Worm (Caenorhabditis elegans) whole organism, L4 larva: ENCODE results near the gene ndua-7.

Source experiments
- dmd-6 ChIP-seq: fragments of 200-800 bp; sonication (Bioruptor generic); IDR thresholded peaks from 2 replicates; pipeline ENCODE4 v1.3.6; 2022; ENCODE audit warnings: missing genetic modification reagents, missing genetic modification characterization, missing compliant biosample characterization
- egl-27 ChIP-seq: sonication (generic microtip); optimal IDR thresholded peaks from 3 replicates; lab custom pipeline; 2017; ENCODE audit warnings: missing biosample characterization, missing genetic modification reagents, missing genetic modification characterization
- fkh-10 ChIP-seq: fragments of 150-350 bp; optimal IDR thresholded peaks from 2 replicates; lab custom pipeline; 2014; ENCODE audit warnings: missing biosample characterization, missing genetic modification reagents, missing genetic modification characterization
- nhr-42 ChIP-seq: fragments of 200-800 bp; sonication (Bioruptor generic); IDR thresholded peaks from 2 replicates; pipeline ENCODE4 v1.3.6; 2022; ENCODE audit warnings: missing genetic modification characterization, missing compliant biosample characterization
- pha-4 ChIP-seq, 2 experiments: fragments of 150-350 bp in 1 of 2; fragments of 200-800 bp in 1 of 2; sonication (Bioruptor generic) in 1 of 2; IDR thresholded peaks in 1 of 2; optimal IDR thresholded peaks in 1 of 2; 2 replicates each; pipeline versions ENCODE4 v1.3.6 to Lab custom; 2014 to 2022; ENCODE audit warnings: missing genetic modification characterization in 2 of 2, missing genetic modification reagents in 2 of 2, missing biosample characterization in 1 of 2, missing compliant biosample characterization in 1 of 2
- snpc-4 ChIP-seq: fragments of 150-350 bp; optimal IDR thresholded peaks from 2 replicates; lab custom pipeline; 2014; ENCODE audit warnings: missing biosample characterization, missing genetic modification characterization
- ztf-11 ChIP-seq: fragments of 150-350 bp; optimal IDR thresholded peaks from 2 replicates; lab custom pipeline; 2014; ENCODE audit warnings: missing biosample characterization, missing genetic modification characterization

ce11 chrII:13461604-13462375, 32.6 kb downstream of the ndua-7 start:
- TF ChIP-seq fkh-10 (GFP tag; lab: Kevin White, UChicago) (no peak), dmd-6 (GFP tag; lab: Robert Waterston, UW) (peak; percentile 99), snpc-4 (tag; lab: Kevin White, UChicago) (no peak), pha-4 (GFP tag; IDR thresholded peaks at IDR 0.05; lab: Robert Waterston, UW) (no peak; the same call in 1 of the 2 replicates), pha-4 (tag; optimal IDR thresholded peaks at IDR 0.05; lab: Kevin White, UChicago) (no peak), ztf-11 (no peak), egl-27 (tag; lab: Kevin White, UChicago) (no peak), nhr-42 (GFP tag; lab: Robert Waterston, UW) (peak; percentile 42; the same call in 1 of the 2 replicates)
